Fruit fly (Drosophila melanogaster): Measurements from ENCODE around the gene CG7017.

dm6 chr3L:20212022-20212421 lies at the start of gene CG7017:
- TF ChIP-seq CTCF (optimal IDR thresholded peaks at IDR 0.05): no peak
- TF ChIP-seq CG8478 (optimal IDR thresholded peaks at IDR 0.05): no peak
